Worm (Caenorhabditis elegans) whole organism, young adult: ENCODE results near the gene sre-28.

Experiments used
- B0019.2 ChIP-seq: fragments of 200-800 bp; sonication (Bioruptor generic); conservative IDR thresholded peaks from 2 replicates; pipeline ENCODE4 v1.3.6; 2022; ENCODE audit warnings: missing genetic modification reagents, missing genetic modification characterization, missing compliant biosample characterization
- B0035.1 ChIP-seq: sonication (generic microtip); optimal IDR thresholded peaks from 2 replicates; lab custom pipeline; 2016; ENCODE audit warnings: missing genetic modification characterization, mild to moderate bottlenecking, missing compliant biosample characterization, missing genotype, missing genetic modification reagents
- B0261.1 ChIP-seq: sonication (generic microtip); optimal IDR thresholded peaks from 2 replicates; lab custom pipeline; 2016; ENCODE audit warnings: mild to moderate bottlenecking, missing genetic modification characterization, moderate library complexity, missing compliant biosample characterization
- B0336.3 ChIP-seq: fragments of 200-800 bp; sonication (Bioruptor generic); IDR thresholded peaks from 2 replicates; pipeline ENCODE4 v1.3.6; 2022; ENCODE audit warnings: missing genetic modification characterization, missing compliant biosample characterization
- K12H6.12 ChIP-seq: fragments of 200-800 bp; sonication (Bioruptor generic); optimal IDR thresholded peaks from 2 replicates; lab custom pipeline; 2018; ENCODE audit warnings: mild to moderate bottlenecking, missing genetic modification characterization, missing compliant biosample characterization
- T26A5.8 ChIP-seq: sonication (generic microtip); optimal IDR thresholded peaks from 2 replicates; lab custom pipeline; 2016; ENCODE audit warnings: missing genetic modification characterization, missing compliant biosample characterization
- Y95B8A.8 ChIP-seq: fragments of 200-800 bp; sonication (Bioruptor generic); IDR thresholded peaks from 2 replicates; pipeline ENCODE4 v1.3.6; 2022; ENCODE audit warnings: missing genetic modification reagents, missing genetic modification characterization, missing compliant biosample characterization
- akir-1 ChIP-seq: fragments of 200-800 bp; sonication (Bioruptor generic); optimal IDR thresholded peaks from 2 replicates; lab custom pipeline; 2018; ENCODE audit warnings: mild to moderate bottlenecking, missing genetic modification characterization, moderate library complexity, missing compliant biosample characterization
- attf-5 ChIP-seq: fragments of 200-800 bp; sonication (Bioruptor generic); optimal IDR thresholded peaks from 2 replicates; lab custom pipeline; 2018; ENCODE audit warnings: mild to moderate bottlenecking, missing genetic modification characterization, missing compliant biosample characterization
- cebp-1 ChIP-seq, 2 experiments: fragments of 200-800 bp in 1 of 2; sonication (Bioruptor generic) in 1 of 2; sonication (generic microtip) in 1 of 2; IDR thresholded peaks in 1 of 2; optimal IDR thresholded peaks in 1 of 2; 2 replicates each; pipeline versions ENCODE4 v1.3.6 to Lab custom; 2017 to 2022; ENCODE audit warnings: missing compliant biosample characterization in 2 of 2, missing genetic modification characterization in 2 of 2, mild to moderate bottlenecking in 1 of 2, missing genetic modification reagents in 1 of 2, moderate library complexity in 1 of 2
- ceh-27 ChIP-seq: fragments of 200-800 bp; sonication (Bioruptor generic); optimal IDR thresholded peaks from 2 replicates; lab custom pipeline; 2018; ENCODE audit warnings: mild to moderate bottlenecking, missing genetic modification characterization, moderate library complexity, missing compliant biosample characterization
- ceh-58 ChIP-seq: fragments of 200-800 bp; sonication (Bioruptor generic); IDR thresholded peaks from 2 replicates; pipeline ENCODE4 v1.3.6; 2022; ENCODE audit warnings: missing genetic modification characterization, missing compliant biosample characterization
- dox-1 ChIP-seq: fragments of 200-800 bp; sonication (Bioruptor generic); IDR thresholded peaks from 2 replicates; pipeline ENCODE4 v1.3.6; 2022; ENCODE audit warnings: missing genetic modification reagents, missing genetic modification characterization, missing compliant biosample characterization
- dpl-1 ChIP-seq: fragments of 150-350 bp; optimal IDR thresholded peaks from 2 replicates; lab custom pipeline; 2014; ENCODE audit warnings: missing biosample characterization, missing genetic modification reagents, missing genetic modification characterization
- efl-1 ChIP-seq: fragments of 150-350 bp; optimal IDR thresholded peaks from 2 replicates; lab custom pipeline; 2014; ENCODE audit warnings: missing biosample characterization, missing genetic modification reagents, missing genetic modification characterization
- egl-44 ChIP-seq: fragments of 200-800 bp; sonication (Bioruptor generic); IDR thresholded peaks from 2 replicates; pipeline ENCODE4 v1.3.6; 2022; ENCODE audit warnings: missing genetic modification reagents, missing genetic modification characterization, missing compliant biosample characterization
- ekl-4 ChIP-seq: fragments of 200-800 bp; sonication (Bioruptor generic); IDR thresholded peaks from 2 replicates; pipeline ENCODE4 v1.3.6; 2022; ENCODE audit warnings: missing genetic modification reagents, missing genetic modification characterization, missing compliant biosample characterization
- hmg-1.2 ChIP-seq: fragments of 200-800 bp; sonication (Bioruptor generic); IDR thresholded peaks from 2 replicates; pipeline ENCODE4 v1.3.6; 2022; ENCODE audit warnings: missing genetic modification reagents, missing genetic modification characterization, missing compliant biosample characterization
- hsf-1 ChIP-seq: fragments of 200-800 bp; sonication (Bioruptor generic); IDR thresholded peaks from 2 replicates; pipeline ENCODE4 v1.3.6; 2022; ENCODE audit warnings: missing genetic modification reagents, missing genetic modification characterization, missing compliant biosample characterization
- let-526 ChIP-seq: fragments of 200-800 bp; sonication (Bioruptor generic); IDR thresholded peaks from 2 replicates; pipeline ENCODE4 v1.3.6; 2022; ENCODE audit warnings: missing genetic modification reagents, missing genetic modification characterization, missing compliant biosample characterization
- madf-3 ChIP-seq: fragments of 200-800 bp; sonication (Bioruptor generic); IDR thresholded peaks from 2 replicates; pipeline ENCODE4 v1.3.6; 2022; ENCODE audit warnings: missing genetic modification reagents, missing genetic modification characterization, missing compliant biosample characterization
- madf-6 ChIP-seq: fragments of 200-800 bp; sonication (Bioruptor generic); IDR thresholded peaks from 2 replicates; pipeline ENCODE4 v1.3.6; 2022; ENCODE audit warnings: missing genetic modification reagents, missing genetic modification characterization, missing compliant biosample characterization
- mcd-1 ChIP-seq: fragments of 200-800 bp; sonication (Bioruptor generic); IDR thresholded peaks from 2 replicates; pipeline ENCODE4 v1.3.6; 2022; ENCODE audit warnings: missing genetic modification reagents, missing genetic modification characterization, missing compliant biosample characterization
- nfya-1 ChIP-seq: sonication (generic microtip); optimal IDR thresholded peaks from 2 replicates; lab custom pipeline; 2017; ENCODE audit warnings: antibody characterized with exemption, missing compliant biosample characterization, missing genetic modification characterization, borderline replicate concordance; ENCODE audit not compliant: insufficient read depth
- nfyb-1 ChIP-seq: fragments of 200-800 bp; sonication (Bioruptor generic); IDR thresholded peaks from 2 replicates; pipeline ENCODE4 v1.3.6; 2022; ENCODE audit warnings: missing genetic modification reagents, missing genetic modification characterization, missing compliant biosample characterization
- nhr-80 ChIP-seq: sonication (generic microtip); optimal IDR thresholded peaks from 2 replicates; lab custom pipeline; 2016; ENCODE audit warnings: missing genetic modification characterization, missing compliant biosample characterization
- rec-8 ChIP-seq, 2 experiments: sonication (generic microtip); optimal IDR thresholded peaks; 2 replicates each; lab custom pipeline; 2016; ENCODE audit warnings: mild to moderate bottlenecking in 2 of 2, missing genetic modification characterization in 2 of 2, missing genetic modification reagents in 2 of 2, missing genotype in 2 of 2, missing biosample characterization in 1 of 2, missing compliant biosample characterization in 1 of 2, moderate library complexity in 1 of 2
- snpc-1.1 ChIP-seq: sonication (generic microtip); optimal IDR thresholded peaks from 2 replicates; lab custom pipeline; 2017; ENCODE audit warnings: missing genetic modification characterization, mild to moderate bottlenecking, missing compliant biosample characterization, antibody characterized with exemption, moderate library complexity, missing genotype, missing genetic modification reagents; ENCODE audit not compliant: insufficient read depth
- sptf-2 ChIP-seq: fragments of 200-800 bp; sonication (Bioruptor generic); optimal IDR thresholded peaks from 2 replicates; lab custom pipeline; 2018; ENCODE audit warnings: mild to moderate bottlenecking, missing genetic modification characterization, missing compliant biosample characterization
- xnd-1 ChIP-seq: sonication (generic microtip); optimal IDR thresholded peaks from 2 replicates; lab custom pipeline; 2016; ENCODE audit warnings: missing genotype, missing genetic modification reagents, missing genetic modification characterization, missing compliant biosample characterization
- zfh-2 ChIP-seq: fragments of 200-800 bp; sonication (Bioruptor generic); conservative IDR thresholded peaks from 2 replicates; pipeline ENCODE4 v1.3.6; 2022; ENCODE audit warnings: missing genetic modification reagents, missing genetic modification characterization, missing compliant biosample characterization
- ztf-18 ChIP-seq: sonication (generic microtip); optimal IDR thresholded peaks from 2 replicates; lab custom pipeline; 2016; ENCODE audit warnings: missing genotype, mild to moderate bottlenecking, missing genetic modification characterization, missing compliant biosample characterization

sre-28 gene

ce11 chrV:9962394-9962793 lies 18.2 kb downstream of the sre-28 start, which contains the start of gene madf-4:
Gene madf-4, minus strand, starts transcription at chrV:9962494.
- TF ChIP-seq B0035.1 (tag; lab: Kevin White, UChicago) (no peak), ztf-18 (tag; lab: Kevin White, UChicago) (no peak), sptf-2 (GFP tag; lab: Kevin White, UChicago) (no peak), egl-44 (GFP tag; lab: Robert Waterston, UW) (no peak), B0261.1 (no peak), rec-8 (tag; optimal IDR thresholded peaks at IDR 0.05; lab: Kevin White, UChicago) (no peak), hmg-1.2 (GFP tag; lab: Robert Waterston, UW) (no peak), nfyb-1 (GFP tag; lab: Robert Waterston, UW) (no peak), mcd-1 (GFP tag; lab: Robert Waterston, UW) (no peak), ceh-27 (no peak), ceh-58 (GFP tag; lab: Robert Waterston, UW) (no peak), nfya-1 (tag; lab: Kevin White, UChicago) (no peak), ekl-4 (GFP tag; lab: Robert Waterston, UW) (no peak), let-526 (no peak)

ce11 chrV:9962916-9963315 lies 18.7 kb downstream of the sre-28 start:
- TF ChIP-seq zfh-2 (GFP tag; lab: Robert Waterston, UW) (peak; percentile 57), dpl-1 (GFP tag; lab: Kevin White, UChicago) (no peak)
- TF ChIP-seq, all 124 proteins: peak for 1

ce11 chrV:9964152-9964785 lies 20.1 kb downstream of the sre-28 start:
- TF ChIP-seq zfh-2 (GFP tag; lab: Robert Waterston, UW) (peak; percentile 83), K12H6.12 (tag; lab: Kevin White, UChicago) (peak; percentile 9), cebp-1 (GFP tag; IDR thresholded peaks at IDR 0.05; lab: Robert Waterston, UW) (no peak), cebp-1 (tag; optimal IDR thresholded peaks at IDR 0.05; lab: Kevin White, UChicago) (peak; percentile 3), hsf-1 (GFP tag; lab: Robert Waterston, UW) (0 out of 2 replicates have a peak, but pooled peaks have one; percentile 33), let-526 (no peak), efl-1 (GFP tag; lab: Kevin White, UChicago) (no peak), nhr-80 (no peak)

ce11 chrV:9965891-9966290 lies 21.7 kb downstream of the sre-28 start:
- no peak for TF ChIP-seq snpc-1.1 (tag; lab: Kevin White, UChicago)
- TF ChIP-seq dox-1 (GFP tag; lab: Robert Waterston, UW), result no peak; the same call in 1 of the 2 replicates
- 0 out of 2 replicates have a peak, but pooled peaks have one; percentile 19 for TF ChIP-seq madf-3 (GFP tag; lab: Robert Waterston, UW)
- no peak for TF ChIP-seq xnd-1 (tag; lab: Kevin White, UChicago)
- TF ChIP-seq B0336.3, result no peak
- no peak for TF ChIP-seq attf-5
- no peak for TF ChIP-seq akir-1
- peak; percentile 36; the same call in 1 of the 2 replicates for TF ChIP-seq zfh-2 (GFP tag; lab: Robert Waterston, UW)
- TF ChIP-seq madf-6 (GFP tag; lab: Robert Waterston, UW), result no peak
- no peak for TF ChIP-seq B0019.2 (GFP tag; lab: Robert Waterston, UW)
- TF ChIP-seq T26A5.8 (tag; lab: Kevin White, UChicago), result no peak
- no peak for TF ChIP-seq Y95B8A.8 (GFP tag; lab: Robert Waterston, UW)
